Fruit fly (Drosophila melanogaster) whole organism, adult: ENCODE measurements around the gene Cfp1.

Experiments
- CG11617 ChIP-seq: fragments of 200-800 bp; sonication (Bioruptor generic); optimal IDR thresholded peaks from 2 replicates; lab custom pipeline; 2017; ENCODE audit warnings: mild to moderate bottlenecking, missing biosample characterization, missing genetic modification reagents, missing genetic modification characterization
- CG14711 ChIP-seq: fragments of 200-800 bp; sonication (Bioruptor generic); optimal IDR thresholded peaks from 2 replicates; lab custom pipeline; 2018; ENCODE audit warnings: missing biosample characterization, mild to moderate bottlenecking, missing genetic modification characterization, moderate library complexity
- CG33017 ChIP-seq: fragments of 200-800 bp; sonication (Bioruptor generic); optimal IDR thresholded peaks from 2 replicates; lab custom pipeline; 2018; ENCODE audit warnings: missing biosample characterization, mild to moderate bottlenecking, missing genetic modification characterization, moderate library complexity
- CG7045 ChIP-seq: fragments of 200-800 bp; sonication (Bioruptor generic); optimal IDR thresholded peaks from 2 replicates; lab custom pipeline; 2017; ENCODE audit warnings: missing biosample characterization, mild to moderate bottlenecking, missing genetic modification characterization
- CG7101 ChIP-seq: fragments of 200-800 bp; sonication (Bioruptor generic); optimal IDR thresholded peaks from 2 replicates; lab custom pipeline; 2018; ENCODE audit warnings: missing biosample characterization, mild to moderate bottlenecking, missing genetic modification characterization, moderate library complexity
- Clk ChIP-seq: fragments of 200-800 bp; sonication (Bioruptor generic); optimal IDR thresholded peaks from 2 replicates; lab custom pipeline; 2017; ENCODE audit warnings: missing biosample characterization, missing genetic modification characterization
- bab1 ChIP-seq: fragments of 200-800 bp; sonication (Bioruptor generic); optimal IDR thresholded peaks from 3 replicates; lab custom pipeline; 2019; ENCODE audit warnings: missing biosample characterization, mild to moderate bottlenecking, missing genetic modification characterization, moderate library complexity
- cic ChIP-seq: fragments of 200-800 bp; sonication (Bioruptor generic); optimal IDR thresholded peaks from 2 replicates; lab custom pipeline; 2017; ENCODE audit warnings: missing biosample characterization, mild to moderate bottlenecking, missing genetic modification characterization, moderate library complexity
- cnc ChIP-seq, 2 experiments: fragments of >200 bp; optimal IDR thresholded peaks; 2 replicates each; lab custom pipeline; 2017
- kay ChIP-seq: fragments of 200-800 bp; sonication (Bioruptor generic); peaks from one replicate; lab custom pipeline; 2016; ENCODE audit warnings: missing biosample characterization, missing genetic modification characterization, borderline replicate concordance
- ovo ChIP-seq: fragments of 200-800 bp; sonication (Bioruptor generic); optimal IDR thresholded peaks from 2 replicates; lab custom pipeline; 2016; ENCODE audit warnings: missing biosample characterization, missing genetic modification characterization
- pad ChIP-seq: fragments of 200-800 bp; sonication (Bioruptor generic); optimal IDR thresholded peaks from 3 replicates; lab custom pipeline; 2017; ENCODE audit warnings: missing biosample characterization, missing genetic modification characterization, mild to moderate bottlenecking, moderate library complexity, missing genetic modification reagents
- tj ChIP-seq: fragments of 200-800 bp; sonication (Bioruptor generic); optimal IDR thresholded peaks from 3 replicates; lab custom pipeline; 2017; ENCODE audit warnings: missing biosample characterization, mild to moderate bottlenecking, missing genetic modification characterization, moderate library complexity
- toe ChIP-seq: fragments of 200-800 bp; sonication (Bioruptor generic); optimal IDR thresholded peaks from 2 replicates; lab custom pipeline; 2016; ENCODE audit warnings: missing biosample characterization, missing genetic modification characterization

dm6 chrX:9247171-9247783 lies 25.5 kb downstream of the Cfp1 start, which contains the start of the genes amx and Dsor1:
- TF ChIP-seq cnc (optimal IDR thresholded peaks at IDR 0.05; lab: Kevin White, UChicago) (no peak), CG33017 (tag; lab: Kevin White, UChicago) (no peak), CG11617 (GFP tag; lab: Kevin White, UChicago) (no peak), CG7045 (no peak), ovo (GFP tag; lab: Kevin White, UChicago) (peak; percentile 32), CG7101 (tag; lab: Kevin White, UChicago) (peak; percentile 24), tj (GFP tag; lab: Kevin White, UChicago) (peak; percentile 70), CG14711 (tag; lab: Kevin White, UChicago) (no peak), bab1 (peak; percentile 26), Clk (GFP tag; lab: Kevin White, UChicago) (no peak), kay (GFP tag; lab: Kevin White, UChicago) (no peak), cic (no peak), pad (no peak), toe (GFP tag; lab: Kevin White, UChicago) (no peak)
